Worm (Caenorhabditis elegans) whole organism, young adult: Measurements from ENCODE around the gene rpoa-1.

Experiments
- F49E8.2 ChIP-seq: sonication (generic microtip); optimal IDR thresholded peaks from 3 replicates; lab custom pipeline; 2017; ENCODE audit warnings: missing genetic modification characterization, mild to moderate bottlenecking, missing compliant biosample characterization, antibody characterized with exemption, moderate library complexity; ENCODE audit not compliant: insufficient read depth
- T07F8.4 ChIP-seq: sonication (generic microtip); optimal IDR thresholded peaks from 2 replicates; lab custom pipeline; 2016; ENCODE audit warnings: mild to moderate bottlenecking, missing genetic modification characterization, moderate library complexity, missing compliant biosample characterization
- ama-1 ChIP-seq, 3 experiments: fragments of 150-350 bp in 1 of 3; sonication (generic microtip) in 2 of 3; optimal IDR thresholded peaks; 2 replicates each; lab custom pipeline; 2014 to 2018; ENCODE audit warnings: missing biosample characterization in 2 of 3, missing genetic modification characterization in 2 of 3, missing genetic modification reagents in 2 of 3
- nhr-120 ChIP-seq: fragments of 200-800 bp; sonication (Bioruptor generic); IDR thresholded peaks from 2 replicates; pipeline ENCODE4 v1.3.6; 2022; ENCODE audit warnings: missing genetic modification characterization, missing compliant biosample characterization
- sptf-2 ChIP-seq: fragments of 200-800 bp; sonication (Bioruptor generic); optimal IDR thresholded peaks from 2 replicates; lab custom pipeline; 2018; ENCODE audit warnings: mild to moderate bottlenecking, missing genetic modification characterization, missing compliant biosample characterization
- ztf-22 ChIP-seq: fragments of 200-800 bp; sonication (Bioruptor generic); optimal IDR thresholded peaks from 2 replicates; lab custom pipeline; 2018; ENCODE audit warnings: mild to moderate bottlenecking, missing genetic modification characterization, moderate library complexity, missing compliant biosample characterization

DNA sequence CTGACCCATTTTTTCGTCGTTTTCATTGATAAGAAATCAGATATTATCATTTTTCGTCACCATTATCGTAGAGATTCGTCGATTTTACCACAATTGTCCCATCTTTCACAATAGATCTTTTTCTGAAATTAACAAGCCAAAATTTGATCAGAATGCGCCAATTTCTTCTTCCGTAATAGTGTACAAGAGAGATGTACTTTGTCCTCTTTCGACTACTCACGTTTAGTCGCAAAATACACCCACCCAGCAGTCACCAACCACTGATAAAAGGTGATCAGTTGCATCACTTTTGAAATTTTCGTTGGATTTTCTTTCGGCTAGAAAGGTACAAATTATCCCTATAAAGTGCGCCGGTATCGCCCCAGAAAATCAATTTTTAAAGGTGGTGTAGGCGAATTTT, 38.0 kb upstream of the rpoa-1 start:
- no peak for TF ChIP-seq ztf-22 (GFP tag; lab: Kevin White, UChicago)
- TF ChIP-seq nhr-120 = no peak
- TF ChIP-seq sptf-2 = no peak
- TF ChIP-seq ama-1 (optimal IDR thresholded peaks at IDR 0.05; lab: Kevin White, UChicago) = no peak
- TF ChIP-seq ama-1 (GFP tag; optimal IDR thresholded peaks at IDR 0.05; lab: Kevin White, UChicago) = no peak
- no peak for TF ChIP-seq F49E8.2
- TF ChIP-seq T07F8.4 = no peak
